Worm (Caenorhabditis elegans): ENCODE measurements around the gene srx-17.

The srx-17 gene

ce11 chrV:13840909-13841308 is at the start of gene srx-17:
Gene srx-17, plus strand, starts transcription at chrV:13841209.
- TF ChIP-seq ceh-82 (tag; optimal IDR thresholded peaks at IDR 0.05) (no peak), ZK546.5 (tag; optimal IDR thresholded peaks at IDR 0.05) (no peak), mbf-1 (tag; optimal IDR thresholded peaks at IDR 0.05) (no peak), Y55F3AM.14 (GFP tag; optimal IDR thresholded peaks at IDR 0.05) (no peak), R02D3.7 (tag; optimal IDR thresholded peaks at IDR 0.05) (no peak), sma-3 (GFP tag; optimal IDR thresholded peaks at IDR 0.05) (no peak), dmd-4 (tag; optimal IDR thresholded peaks at IDR 0.05) (no peak), lin-13 (GFP tag; optimal IDR thresholded peaks at IDR 0.05) (no peak), lin-39 (tag; optimal IDR thresholded peaks at IDR 0.05) (no peak), egl-27 (tag; optimal IDR thresholded peaks at IDR 0.05) (no peak), ama-1 (optimal IDR thresholded peaks at IDR 0.05) (no peak), nhr-23 (tag; optimal IDR thresholded peaks at IDR 0.05) (no peak), elt-3 (tag; optimal IDR thresholded peaks at IDR 0.05) (no peak), sma-9 (GFP tag; optimal IDR thresholded peaks at IDR 0.05) (no peak), sma-9 (tag; optimal IDR thresholded peaks at IDR 0.05) (no peak)

ce11 chrV:13794046-13794445 is 47.0 kb upstream of the srx-17 start:
- TF ChIP-seq unc-39 (tag; optimal IDR thresholded peaks at IDR 0.05): no peak
- TF ChIP-seq nhr-23 (tag; optimal IDR thresholded peaks at IDR 0.05): no peak
- no peak for TF ChIP-seq ztf-11 (tag; optimal IDR thresholded peaks at IDR 0.05)
- TF ChIP-seq lin-39 (tag; optimal IDR thresholded peaks at IDR 0.05): no peak
- no peak for TF ChIP-seq nhr-12 (tag; optimal IDR thresholded peaks at IDR 0.05)
- no peak for TF ChIP-seq alr-1 (tag; optimal IDR thresholded peaks at IDR 0.05)
- no peak for TF ChIP-seq sma-3 (GFP tag; optimal IDR thresholded peaks at IDR 0.05)
- no peak for TF ChIP-seq unc-55 (GFP tag; optimal IDR thresholded peaks at IDR 0.05)
- no peak for TF ChIP-seq nhr-237 (tag; optimal IDR thresholded peaks at IDR 0.05)
- no peak for TF ChIP-seq nhr-6 (tag; optimal IDR thresholded peaks at IDR 0.05)
- TF ChIP-seq nhr-129 (tag; optimal IDR thresholded peaks at IDR 0.05): no peak
- no peak for TF ChIP-seq C34F6.9 (tag; optimal IDR thresholded peaks at IDR 0.05)
- no peak for TF ChIP-seq ZK546.5 (tag; optimal IDR thresholded peaks at IDR 0.05)

ce11 chrV:13796246-13796776 is 44.7 kb upstream of the srx-17 start, which contains the start of gene twk-32:
Gene twk-32, plus strand, starts transcription at chrV:13796641.
- TF ChIP-seq nhr-12 (tag; optimal IDR thresholded peaks at IDR 0.05) (no peak), mab-5 (tag; optimal IDR thresholded peaks at IDR 0.05) (no peak), skn-1 (tag; optimal IDR thresholded peaks at IDR 0.05) (no peak), unc-62 (GFP tag; optimal IDR thresholded peaks at IDR 0.05) (no peak), C34F6.9 (tag; optimal IDR thresholded peaks at IDR 0.05) (no peak), sma-9 (GFP tag; optimal IDR thresholded peaks at IDR 0.05) (no peak), sma-9 (tag; optimal IDR thresholded peaks at IDR 0.05) (no peak), nhr-21 (tag; optimal IDR thresholded peaks at IDR 0.05) (no peak), nhr-237 (tag; optimal IDR thresholded peaks at IDR 0.05) (no peak), ztf-1 (GFP tag; conservative IDR thresholded peaks at IDR 0.05) (no peak), ztf-11 (tag; optimal IDR thresholded peaks at IDR 0.05) (no peak), nhr-77 (tag; optimal IDR thresholded peaks at IDR 0.05) (no peak), dmd-4 (tag; optimal IDR thresholded peaks at IDR 0.05) (no peak)

- TF ChIP-seq fos-1 (tag; optimal IDR thresholded peaks at IDR 0.05) (no peak), ZK546.5 (tag; optimal IDR thresholded peaks at IDR 0.05) (no peak), nhr-21 (tag; optimal IDR thresholded peaks at IDR 0.05) (no peak), unc-39 (tag; optimal IDR thresholded peaks at IDR 0.05) (no peak), crh-2 (tag; optimal IDR thresholded peaks at IDR 0.05) (no peak), snpc-4 (tag; optimal IDR thresholded peaks at IDR 0.05) (no peak), alr-1 (tag; optimal IDR thresholded peaks at IDR 0.05) (no peak), mbf-1 (tag; optimal IDR thresholded peaks at IDR 0.05) (no peak), ztf-1 (GFP tag; conservative IDR thresholded peaks at IDR 0.05) (no peak), ceh-82 (tag; optimal IDR thresholded peaks at IDR 0.05) (no peak), nhr-237 (tag; optimal IDR thresholded peaks at IDR 0.05) (no peak), lsy-2 (tag; optimal IDR thresholded peaks at IDR 0.05) (no peak)
These were observed 41.8 kb upstream of the srx-17 start for ce11 chrV:13799190-13799589.

DNA sequence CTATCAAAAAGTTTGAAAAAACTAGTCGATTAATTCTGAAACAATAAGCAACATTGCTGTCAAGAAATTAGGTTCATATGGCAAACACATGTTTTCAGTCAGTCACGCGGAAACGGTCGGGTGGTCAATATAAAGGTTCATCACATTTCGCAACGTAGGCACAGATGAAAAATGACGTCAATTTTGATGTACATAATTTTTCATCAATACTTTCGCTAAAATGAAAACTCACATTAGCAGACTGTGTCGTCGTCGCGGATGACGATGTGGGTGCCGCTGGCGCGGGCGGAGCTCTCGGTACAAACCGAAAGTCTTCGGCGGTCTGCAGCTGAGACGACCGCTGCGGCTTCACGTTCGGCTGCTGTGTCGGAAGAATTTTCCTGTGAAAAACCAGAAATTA is 37.1 kb upstream of the srx-17 start, which contains the start of gene swan-2:
Gene swan-2, minus strand, starts transcription at position 380 of the 400 bp plus-strand sequence.
- TF ChIP-seq ama-1 (optimal IDR thresholded peaks at IDR 0.05) (no peak), nhr-129 (tag; optimal IDR thresholded peaks at IDR 0.05) (peak; percentile 30)
